Worm (Caenorhabditis elegans) whole organism, early embryonic: ENCODE data around the gene T03F6.3.

Source experiments
- F13C5.2 ChIP-seq: sonication (generic microtip); optimal IDR thresholded peaks from 2 replicates; lab custom pipeline; 2017; ENCODE audit warnings: mild to moderate bottlenecking, missing genetic modification characterization, inconsistent platforms, missing compliant biosample characterization
- ama-1 ChIP-seq: fragments of 150-350 bp; optimal IDR thresholded peaks from 2 replicates; lab custom pipeline; 2014
- ets-7 ChIP-seq: sonication (generic microtip); optimal IDR thresholded peaks from 2 replicates; lab custom pipeline; 2016; ENCODE audit warnings: missing genotype, missing genetic modification characterization, missing compliant biosample characterization
- hnd-1 ChIP-seq: sonication (generic microtip); optimal IDR thresholded peaks from 2 replicates; lab custom pipeline; 2016; ENCODE audit warnings: missing genetic modification characterization, missing compliant biosample characterization
- sea-1 ChIP-seq: fragments of 200-800 bp; sonication (Bioruptor generic); conservative IDR thresholded peaks from 2 replicates; pipeline ENCODE4 v1.3.6; 2022; ENCODE audit warnings: missing genetic modification characterization, missing compliant biosample characterization
- tbx-11 ChIP-seq: fragments of 200-800 bp; sonication (Bioruptor generic); IDR thresholded peaks from 2 replicates; pipeline ENCODE4 v1.3.6; 2022; ENCODE audit warnings: missing genetic modification characterization, missing compliant biosample characterization

DNA sequence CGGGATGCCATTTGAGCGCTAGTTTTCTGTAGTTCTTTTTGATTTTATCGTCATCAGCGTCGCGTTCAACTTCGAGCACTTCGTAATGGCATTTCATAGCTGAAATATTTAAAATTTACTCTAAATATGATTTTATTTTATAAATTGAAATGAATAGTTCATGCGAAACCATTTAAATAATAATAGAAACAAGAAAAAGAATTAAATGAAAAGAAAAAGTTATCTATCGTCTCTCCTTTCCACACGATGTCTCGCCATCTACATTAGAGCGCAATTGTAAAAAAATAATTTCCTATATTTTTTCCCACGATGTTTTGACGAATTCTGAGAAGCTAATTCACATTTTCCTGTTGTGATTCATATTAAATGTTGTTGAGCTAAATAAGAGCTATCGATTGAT, 4.0 kb downstream of the T03F6.3 start, which contains the start of gene dnj-17:
- TF ChIP-seq ama-1 (lab: Kevin White, UChicago) (no peak), hnd-1 (no peak), sea-1 (GFP tag; lab: Robert Waterston, UW) (no peak), ets-7 (tag; lab: Kevin White, UChicago) (no peak), F13C5.2 (tag; lab: Kevin White, UChicago) (no peak), tbx-11 (GFP tag; lab: Robert Waterston, UW) (no peak)
